Fruit fly (Drosophila melanogaster): Measurements from ENCODE around the gene CG15418.

dm6 chr2L:3618818-3619362 is 2.6 kb downstream of the CG15418 start, which contains the start of gene Ugt36A1:
- TF ChIP-seq EcR (GFP tag; optimal IDR thresholded peaks at IDR 0.05) (no peak), CG8478 (optimal IDR thresholded peaks at IDR 0.05) (no peak), psq (optimal IDR thresholded peaks at IDR 0.05) (no peak), pan (optimal IDR thresholded peaks at IDR 0.05) (no peak)
